Worm (Caenorhabditis elegans) whole organism, early embryonic: Measurements from ENCODE around the gene hbl-1.

Source experiments
- aly-1 ChIP-seq: sonication (generic microtip); optimal IDR thresholded peaks from 2 replicates; lab custom pipeline; 2016; ENCODE audit warnings: missing genetic modification characterization, missing compliant biosample characterization
- ama-1 ChIP-seq: fragments of 150-350 bp; optimal IDR thresholded peaks from 2 replicates; lab custom pipeline; 2014
- ceh-13 ChIP-seq: fragments of 200-800 bp; sonication (Bioruptor generic); optimal IDR thresholded peaks from 2 replicates; lab custom pipeline; 2018; ENCODE audit warnings: mild to moderate bottlenecking, missing genetic modification characterization, missing compliant biosample characterization
- flt-1 ChIP-seq: fragments of 200-800 bp; sonication (Bioruptor generic); IDR thresholded peaks from 2 replicates; pipeline ENCODE4 v1.3.6; 2022; ENCODE audit warnings: missing genetic modification characterization, missing compliant biosample characterization
- hmbx-1 ChIP-seq: sonication (generic microtip); optimal IDR thresholded peaks from 2 replicates; lab custom pipeline; 2016; ENCODE audit warnings: mild to moderate bottlenecking, missing genetic modification characterization, missing compliant biosample characterization
- pes-1 ChIP-seq: fragments of 200-800 bp; sonication (Bioruptor generic); IDR thresholded peaks from 2 replicates; pipeline ENCODE4 v1.3.6; 2022; ENCODE audit warnings: missing genetic modification reagents, missing genetic modification characterization, missing compliant biosample characterization
- tra-4 ChIP-seq: sonication (generic microtip); optimal IDR thresholded peaks from 2 replicates; lab custom pipeline; 2017; ENCODE audit warnings: missing genetic modification characterization, missing compliant biosample characterization

ce11 chrX:5821842-5822241 lies at the start of gene hbl-1:
- TF ChIP-seq tra-4 (tag; lab: Kevin White, UChicago) (no peak), ceh-13 (GFP tag; lab: Kevin White, UChicago) (no peak), pes-1 (GFP tag; lab: Robert Waterston, UW) (no peak), ama-1 (lab: Kevin White, UChicago) (no peak), aly-1 (no peak), hmbx-1 (tag; lab: Kevin White, UChicago) (no peak), flt-1 (GFP tag; lab: Robert Waterston, UW) (no peak)
